Worm (Caenorhabditis elegans) whole organism, L1 larva: ENCODE data around the gene algn-11.

Source experiments
- C04F5.9 ChIP-seq: sonication (generic microtip); optimal IDR thresholded peaks from 2 replicates; lab custom pipeline; 2016; ENCODE audit warnings: missing genetic modification characterization, missing compliant biosample characterization
- dpl-1 ChIP-seq, 3 experiments: fragments of 150-350 bp in 2 of 3; sonication (generic microtip) in 1 of 3; optimal IDR thresholded peaks; 2 replicates each; lab custom pipeline; 2014 to 2017; ENCODE audit warnings: missing biosample characterization in 3 of 3, missing genetic modification characterization in 3 of 3, missing genetic modification reagents in 3 of 3
- efl-1 ChIP-seq, 4 experiments: fragments of 150-350 bp; optimal IDR thresholded peaks in 3 of 4; peaks in 1 of 4; 1 replicate in 1 of 4; 2 replicates in 3 of 4; lab custom pipeline; 2014; ENCODE audit warnings: missing biosample characterization in 2 of 4, missing genetic modification characterization in 2 of 4, missing genetic modification reagents in 2 of 4
- jun-1 ChIP-seq: fragments of 150-350 bp; optimal IDR thresholded peaks from 2 replicates; lab custom pipeline; 2014; ENCODE audit warnings: missing biosample characterization, missing genetic modification reagents, missing genetic modification characterization
- nhr-76 ChIP-seq: sonication (generic microtip); optimal IDR thresholded peaks from 2 replicates; lab custom pipeline; 2017; ENCODE audit warnings: missing biosample characterization, missing genetic modification characterization
- nhr-77 ChIP-seq: fragments of 150-350 bp; optimal IDR thresholded peaks from 2 replicates; lab custom pipeline; 2014; ENCODE audit warnings: missing biosample characterization, missing genetic modification characterization
- rnt-1 ChIP-seq: sonication (generic microtip); optimal IDR thresholded peaks from 2 replicates; lab custom pipeline; 2016; ENCODE audit warnings: mild to moderate bottlenecking, missing genetic modification characterization, moderate library complexity, missing compliant biosample characterization
- sptf-1 ChIP-seq: fragments of 150-350 bp; optimal IDR thresholded peaks from 2 replicates; lab custom pipeline; 2014; ENCODE audit warnings: missing biosample characterization, missing genetic modification characterization

- no peak for TF ChIP-seq nhr-77
- TF ChIP-seq sptf-1 (tag; lab: Kevin White, UChicago), result no peak
- TF ChIP-seq nhr-76, result no peak
- TF ChIP-seq efl-1 (optimal IDR thresholded peaks at IDR 0.05; lab: Kevin White, UChicago), result no peak
- no peak for TF ChIP-seq efl-1 (GFP tag; optimal IDR thresholded peaks at IDR 0.05 in 1 of 2; lab: Kevin White, UChicago)
- TF ChIP-seq rnt-1, result no peak
- TF ChIP-seq jun-1 (tag; lab: Kevin White, UChicago), result no peak
- no peak for TF ChIP-seq dpl-1 (GFP tag; optimal IDR thresholded peaks at IDR 0.05; lab: Kevin White, UChicago)
- TF ChIP-seq C04F5.9 (tag; lab: Kevin White, UChicago), result no peak
Observed at ce11 chrIII:7308600-7309109, 18.3 kb upstream of the algn-11 start, which contains the start of gene acbp-4.
